Worm (Caenorhabditis elegans) whole organism, late embryonic: ENCODE data around the gene col-97.

Experiments
- eyg-1 ChIP-seq: sonication (generic microtip); optimal IDR thresholded peaks from 2 replicates; lab custom pipeline; 2016; ENCODE audit warnings: missing genotype, missing genetic modification characterization, missing compliant biosample characterization
- mec-3 ChIP-seq: sonication (generic microtip); optimal IDR thresholded peaks from 2 replicates; lab custom pipeline; 2016; ENCODE audit warnings: borderline replicate concordance, missing genetic modification characterization, missing compliant biosample characterization
- nhr-11 ChIP-seq: fragments of 150-350 bp; optimal IDR thresholded peaks from 2 replicates; lab custom pipeline; 2014; ENCODE audit warnings: missing biosample characterization, missing genetic modification characterization
- sox-2 ChIP-seq: fragments of 200-800 bp; sonication (Bioruptor generic); IDR thresholded peaks from 2 replicates; pipeline ENCODE4 v1.3.6; 2022; ENCODE audit warnings: missing genetic modification reagents, missing genetic modification characterization, missing compliant biosample characterization

ce11 chrIII:13005161-13005560 is 11.7 kb upstream of the col-97 start, which contains the start of gene snf-7:
- no peak for TF ChIP-seq eyg-1
- TF ChIP-seq sox-2 (GFP tag; lab: Robert Waterston, UW), result no peak
- TF ChIP-seq nhr-11 (tag; lab: Kevin White, UChicago), result no peak
- no peak for TF ChIP-seq mec-3
